Worm (Caenorhabditis elegans) whole organism, L2 larva: ENCODE measurements around the gene C35A5.6.

Experiments
- ZK546.5 ChIP-seq: sonication (generic microtip); optimal IDR thresholded peaks from 2 replicates; lab custom pipeline; 2017; ENCODE audit warnings: missing biosample characterization, missing genetic modification characterization
- ama-1 ChIP-seq: fragments of 150-350 bp; optimal IDR thresholded peaks from 2 replicates; lab custom pipeline; 2018; ENCODE audit warnings: inconsistent platforms
- ceh-82 ChIP-seq: fragments of 150-350 bp; optimal IDR thresholded peaks from 2 replicates; lab custom pipeline; 2014; ENCODE audit warnings: missing biosample characterization, missing genetic modification characterization
- fos-1 ChIP-seq: fragments of 150-350 bp; optimal IDR thresholded peaks from 2 replicates; lab custom pipeline; 2014; ENCODE audit warnings: missing biosample characterization, missing genetic modification characterization
- lin-39 ChIP-seq: fragments of 150-350 bp; optimal IDR thresholded peaks from 2 replicates; lab custom pipeline; 2014; ENCODE audit warnings: missing biosample characterization, missing genetic modification reagents, missing genetic modification characterization
- peb-1 ChIP-seq: fragments of 150-350 bp; optimal IDR thresholded peaks from 2 replicates; lab custom pipeline; 2014; ENCODE audit warnings: missing biosample characterization, missing genetic modification characterization
- skn-1 ChIP-seq: sonication (generic microtip); optimal IDR thresholded peaks from 2 replicates; lab custom pipeline; 2017; ENCODE audit warnings: missing biosample characterization, missing genetic modification characterization
- snpc-4 ChIP-seq: fragments of 150-350 bp; optimal IDR thresholded peaks from 2 replicates; lab custom pipeline; 2014; ENCODE audit warnings: missing biosample characterization, missing genetic modification characterization
- ztf-11 ChIP-seq: sonication (generic microtip); optimal IDR thresholded peaks from 2 replicates; lab custom pipeline; 2017; ENCODE audit warnings: missing biosample characterization, missing genetic modification characterization

- TF ChIP-seq fos-1 (tag; lab: Kevin White, UChicago) (peak; percentile 57), skn-1 (no peak), ama-1 (lab: Kevin White, UChicago) (no peak), ceh-82 (no peak), ztf-11 (no peak), snpc-4 (tag; lab: Kevin White, UChicago) (no peak), ZK546.5 (tag; lab: Kevin White, UChicago) (no peak), lin-39 (tag; lab: Kevin White, UChicago) (no peak), peb-1 (tag; lab: Kevin White, UChicago) (no peak)
These were observed 23.5 kb upstream of the C35A5.6 start for ce11 chrV:10485389-10485788.
